Worm (Caenorhabditis elegans): ENCODE measurements around the gene cyp-34A7.

cyp-34A7 gene

ce11 chrV:3957608-3958007, 6.0 kb downstream of the cyp-34A7 start, which contains the start of gene cyp-34A5:
TSS of gene cyp-34A5 (minus strand) at chrV:3957708.
- no peak for TF ChIP-seq gei-17 (GFP tag; optimal IDR thresholded peaks at IDR 0.05)
- no peak for TF ChIP-seq Y56A3A.18 (GFP tag; IDR thresholded peaks at IDR 0.05)
- TF ChIP-seq ets-4 (GFP tag; optimal IDR thresholded peaks at IDR 0.05): no peak
- no peak for TF ChIP-seq aptf-3 (GFP tag; IDR thresholded peaks at IDR 0.05)
- no peak for TF ChIP-seq let-526 (GFP tag; IDR thresholded peaks at IDR 0.05)
- no peak for TF ChIP-seq lin-35 (GFP tag; optimal IDR thresholded peaks at IDR 0.05)
- TF ChIP-seq athp-1 (tag; optimal IDR thresholded peaks at IDR 0.05): no peak
- TF ChIP-seq ama-1 (optimal IDR thresholded peaks at IDR 0.05): no peak
- TF ChIP-seq ama-1 (GFP tag; optimal IDR thresholded peaks at IDR 0.05): no peak
- TF ChIP-seq dox-1 (GFP tag; IDR thresholded peaks at IDR 0.05): no peak
- no peak for TF ChIP-seq attf-5 (GFP tag; optimal IDR thresholded peaks at IDR 0.05)
- TF ChIP-seq ztf-26 (tag; optimal IDR thresholded peaks at IDR 0.05): no peak
- no peak for TF ChIP-seq bed-2 (GFP tag; IDR thresholded peaks at IDR 0.05)
- TF ChIP-seq F57C9.4 (tag; optimal IDR thresholded peaks at IDR 0.05): no peak
- TF ChIP-seq sptf-2 (GFP tag; optimal IDR thresholded peaks at IDR 0.05): no peak
- TF ChIP-seq nhr-120 (GFP tag; IDR thresholded peaks at IDR 0.05): no peak

- no peak for TF ChIP-seq ztf-28 (GFP tag; IDR thresholded peaks at IDR 0.05)
These were observed 9.9 kb downstream of the cyp-34A7 start, which contains the start of gene str-247 for ce11 chrV:3953739-3954138. TSS of gene str-247 (plus strand) at chrV:3954039.

- TF ChIP-seq T26A5.8 (tag; optimal IDR thresholded peaks at IDR 0.05) (no peak), aptf-2 (GFP tag; conservative IDR thresholded peaks at IDR 0.05) (no peak), ZK185.1 (tag; optimal IDR thresholded peaks at IDR 0.05; ENCODE audit: poor library complexity, severe bottlenecking) (no peak), efl-1 (GFP tag; optimal IDR thresholded peaks at IDR 0.05) (no peak), let-607 (tag; optimal IDR thresholded peaks at IDR 0.05) (no peak), mxl-1 (tag; optimal IDR thresholded peaks at IDR 0.05) (no peak), rpc-1 (optimal IDR thresholded peaks at IDR 0.05) (no peak), rpc-1 (tag; optimal IDR thresholded peaks at IDR 0.05) (no peak), sdz-38 (tag; optimal IDR thresholded peaks at IDR 0.05) (no peak), ceh-79 (tag; optimal IDR thresholded peaks at IDR 0.05) (no peak), C06A6.2 (GFP tag; conservative IDR thresholded peaks at IDR 0.05) (no peak), gei-17 (GFP tag; optimal IDR thresholded peaks at IDR 0.05) (no peak), Y56A3A.18 (GFP tag; IDR thresholded peaks at IDR 0.05) (no peak), fkh-3 (tag; optimal IDR thresholded peaks at IDR 0.05) (no peak), Y95B8A.8 (GFP tag; IDR thresholded peaks at IDR 0.05) (no peak), ceh-27 (GFP tag; optimal IDR thresholded peaks at IDR 0.05) (no peak), lsl-1 (GFP tag; optimal IDR thresholded peaks at IDR 0.05) (no peak), F39B2.1 (GFP tag; IDR thresholded peaks at IDR 0.05) (no peak), pha-4 (tag; optimal IDR thresholded peaks at IDR 0.05) (no peak)
These were observed 13.9 kb downstream of the cyp-34A7 start, which contains the start of gene dach-1 for ce11 chrV:3949723-3950122. TSS of gene dach-1 (plus strand) at chrV:3950023.

- no peak for TF ChIP-seq repo-1 (tag; optimal IDR thresholded peaks at IDR 0.05)
- TF ChIP-seq ceh-100 (GFP tag; IDR thresholded peaks at IDR 0.05): no peak
These were observed 18.6 kb downstream of the cyp-34A7 start, which contains the start of gene cyp-35B3 for ce11 chrV:3945053-3945452. TSS of gene cyp-35B3 (plus strand) at chrV:3945353.

Data from whole organism, young adult.